Worm (Caenorhabditis elegans): ENCODE results near the gene C31B8.7.

DNA sequence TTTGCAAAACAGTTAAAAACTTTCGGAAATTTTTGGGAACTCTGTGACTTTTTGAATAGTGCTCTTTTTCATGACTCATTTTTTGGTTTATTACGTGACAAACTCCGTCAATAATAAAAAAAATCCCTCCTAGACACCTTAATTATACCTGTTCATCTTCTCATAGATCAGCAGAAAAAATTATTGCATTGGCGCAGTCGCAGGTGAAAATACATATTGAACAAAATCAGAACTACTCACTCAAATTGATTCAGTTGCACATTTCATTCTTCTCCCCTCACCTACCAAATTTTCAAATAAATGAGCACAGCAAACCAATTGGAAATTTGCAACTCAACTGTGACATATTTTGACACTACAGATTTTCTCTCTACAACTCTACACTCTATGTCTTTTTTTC is 10.2 kb downstream of the C31B8.7 start, which contains the start of gene srh-127:
- TF ChIP-seq nhr-76 (tag; optimal IDR thresholded peaks at IDR 0.05) (no peak), tbx-2 (tag; optimal IDR thresholded peaks at IDR 0.05) (no peak), lin-13 (GFP tag; optimal IDR thresholded peaks at IDR 0.05) (no peak), nhr-11 (tag; optimal IDR thresholded peaks at IDR 0.05) (no peak)

Measured in whole organism, L1 larva.